Worm (Caenorhabditis elegans): ENCODE data around the gene acly-1.

- TF ChIP-seq pag-3 (tag; optimal IDR thresholded peaks at IDR 0.05; ENCODE audit: borderline replicate concordance, insufficient read depth) (no peak), dpl-1 (GFP tag; optimal IDR thresholded peaks at IDR 0.05) (no peak), snpc-4 (tag; optimal IDR thresholded peaks at IDR 0.05) (no peak), aly-2 (tag; optimal IDR thresholded peaks at IDR 0.05) (no peak), mdl-1 (tag; optimal IDR thresholded peaks at IDR 0.05) (no peak), C34B4.2 (tag; optimal IDR thresholded peaks at IDR 0.05) (no peak)
These were observed 33.8 kb downstream of the acly-1 start for ce11 chrX:1513153-1513552.
